Worm (Caenorhabditis elegans) whole organism, mixed stage, embryonic: Measurements from ENCODE around the gene vit-1.
A peak's percentile ranks its signal among the peaks of the same experiment; 100 is the strongest.

Experiments used
- bed-3 ChIP-seq: fragments of 200-800 bp; sonication (Bioruptor generic); optimal IDR thresholded peaks from 3 replicates; lab custom pipeline; 2018; ENCODE audit warnings: mild to moderate bottlenecking, missing genetic modification characterization, moderate library complexity, missing compliant biosample characterization
- cnd-1 ChIP-seq: fragments of 200-800 bp; sonication (Bioruptor generic); optimal IDR thresholded peaks from 2 replicates; lab custom pipeline; 2018; ENCODE audit warnings: mild to moderate bottlenecking, missing genetic modification characterization, missing compliant biosample characterization
- elt-1 ChIP-seq: sonication (generic microtip); optimal IDR thresholded peaks from 2 replicates; lab custom pipeline; 2017; ENCODE audit warnings: missing genetic modification characterization, mild to moderate bottlenecking, missing compliant biosample characterization, antibody characterized with exemption, moderate library complexity, borderline replicate concordance; ENCODE audit not compliant: insufficient read depth
- elt-3 ChIP-seq: fragments of 150-350 bp; optimal IDR thresholded peaks from 2 replicates; lab custom pipeline; 2014; ENCODE audit warnings: missing biosample characterization, missing genetic modification characterization
- nhr-237 ChIP-seq: fragments of 150-350 bp; optimal IDR thresholded peaks from 2 replicates; lab custom pipeline; 2014; ENCODE audit warnings: missing biosample characterization, missing genetic modification characterization
- nhr-76 ChIP-seq: sonication (generic microtip); optimal IDR thresholded peaks from 2 replicates; lab custom pipeline; 2017; ENCODE audit warnings: missing biosample characterization, missing genetic modification characterization
- unc-62 ChIP-seq: fragments of 150-350 bp; optimal IDR thresholded peaks from 2 replicates; lab custom pipeline; 2014; ENCODE audit warnings: missing biosample characterization, missing genetic modification reagents, missing genetic modification characterization

DNA sequence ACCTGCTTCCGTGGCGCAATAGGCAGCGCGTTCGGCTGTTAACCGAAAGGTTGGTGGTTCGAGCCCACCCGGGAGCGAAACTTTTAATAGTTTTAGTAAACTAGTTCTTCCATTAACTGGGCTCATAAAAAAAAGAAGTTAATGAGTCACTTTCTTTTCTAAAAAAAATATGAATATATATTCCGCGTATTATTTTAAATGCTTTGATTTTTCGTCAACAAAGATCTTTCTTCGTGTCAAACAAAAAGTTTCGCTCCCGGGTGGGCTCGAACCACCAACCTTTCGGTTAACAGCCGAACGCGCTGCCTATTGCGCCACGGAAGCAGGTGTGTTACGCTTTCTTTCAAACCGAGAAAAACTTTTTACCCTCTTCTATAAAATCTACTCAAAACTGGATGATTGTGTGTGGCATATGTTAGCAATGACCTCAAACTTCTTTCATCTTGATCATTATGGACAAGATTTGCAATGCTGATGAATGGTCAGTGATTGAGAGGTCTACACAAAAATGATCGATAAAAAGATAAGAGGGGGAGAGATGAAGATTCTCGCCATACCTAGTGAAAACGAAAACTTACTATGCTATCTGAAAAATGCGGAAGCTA lies 46.1 kb downstream of the vit-1 start:
- no peak for TF ChIP-seq bed-3 (GFP tag; lab: Kevin White, UChicago)
- TF ChIP-seq cnd-1 (tag; lab: Kevin White, UChicago): no peak
- no peak for TF ChIP-seq unc-62 (GFP tag; lab: Kevin White, UChicago)
- TF ChIP-seq elt-1 (tag; lab: Kevin White, UChicago): peak; percentile 83
- TF ChIP-seq nhr-76 (tag; lab: Kevin White, UChicago): no peak
- no peak for TF ChIP-seq nhr-237
- no peak for TF ChIP-seq elt-3
